Fruit fly (Drosophila melanogaster) whole organism, pupa: ENCODE data around the gene mfas.

Source experiments
- CG12605 ChIP-seq: fragments of 200-800 bp; sonication (Bioruptor generic); IDR thresholded peaks from 2 replicates; pipeline ENCODE4 v1.3.6; 2022; ENCODE audit warnings: missing biosample characterization, missing genetic modification characterization
- CG13204 ChIP-seq: fragments of 200-800 bp; sonication (Bioruptor generic); optimal IDR thresholded peaks from 2 replicates; lab custom pipeline; 2018; ENCODE audit warnings: missing biosample characterization, mild to moderate bottlenecking, missing genetic modification characterization, moderate library complexity
- CG14655 ChIP-seq: fragments of 200-800 bp; sonication (Bioruptor generic); optimal IDR thresholded peaks from 3 replicates; lab custom pipeline; 2017; ENCODE audit warnings: mild to moderate bottlenecking, missing biosample characterization, missing genetic modification reagents, missing genetic modification characterization
- CG17806 ChIP-seq: fragments of 200-800 bp; sonication (Bioruptor generic); optimal IDR thresholded peaks from 2 replicates; lab custom pipeline; 2018; ENCODE audit warnings: missing biosample characterization, mild to moderate bottlenecking, missing genetic modification characterization, moderate library complexity
- CG34367 ChIP-seq: fragments of 200-800 bp; sonication (Bioruptor generic); optimal IDR thresholded peaks from 2 replicates; lab custom pipeline; 2018; ENCODE audit warnings: missing biosample characterization, mild to moderate bottlenecking, missing genetic modification characterization
- CG8301 ChIP-seq: fragments of 200-800 bp; sonication (Bioruptor generic); optimal IDR thresholded peaks from 2 replicates; lab custom pipeline; 2018; ENCODE audit warnings: missing biosample characterization, mild to moderate bottlenecking, missing genetic modification characterization
- CG9948 ChIP-seq: fragments of 200-800 bp; sonication (Bioruptor generic); optimal IDR thresholded peaks from 2 replicates; lab custom pipeline; 2018; ENCODE audit warnings: missing biosample characterization, mild to moderate bottlenecking, missing genetic modification characterization, moderate library complexity
- EcR ChIP-seq: fragments of 200-800 bp; sonication (Bioruptor generic); optimal IDR thresholded peaks from 3 replicates; lab custom pipeline; 2019; ENCODE audit warnings: missing biosample characterization, missing genetic modification characterization, mild to moderate bottlenecking, moderate library complexity, missing genetic modification reagents
- fd96Ca ChIP-seq: fragments of 200-800 bp; sonication (Bioruptor generic); IDR thresholded peaks from 3 replicates; pipeline ENCODE4 v1.3.6; 2022; ENCODE audit warnings: missing biosample characterization, missing genetic modification characterization

DNA sequence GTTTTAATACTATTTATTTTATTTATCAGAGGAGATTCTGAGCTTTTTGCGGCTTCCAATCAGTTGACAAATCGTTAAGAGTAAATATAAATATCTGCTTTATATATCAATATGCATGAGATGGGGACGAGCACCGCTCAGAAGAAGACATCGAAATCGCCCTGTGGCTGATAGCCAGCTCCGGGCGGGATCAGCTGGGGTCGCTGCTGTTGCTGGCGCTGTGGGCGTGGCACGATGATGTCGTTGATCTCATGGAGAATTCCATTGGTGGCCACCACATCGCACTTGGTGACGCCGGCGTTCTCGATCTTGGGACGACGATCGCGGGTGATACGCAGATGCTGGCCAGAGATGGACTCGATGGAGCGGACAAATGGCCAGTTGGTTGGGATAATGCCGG, 8.3 kb downstream of the mfas start:
- TF ChIP-seq CG13204 (GFP tag; lab: Kevin White, UChicago) (no peak), EcR (GFP tag; lab: Kevin White, UChicago) (peak; percentile 79), CG14655 (GFP tag; lab: Kevin White, UChicago) (no peak), CG9948 (tag; lab: Kevin White, UChicago) (no peak), fd96Ca (GFP tag; lab: Robert Waterston, UW) (no peak), CG8301 (tag; lab: Kevin White, UChicago) (no peak), CG12605 (GFP tag; lab: Robert Waterston, UW) (no peak), CG17806 (tag; lab: Kevin White, UChicago) (no peak), CG34367 (tag; lab: Kevin White, UChicago) (no peak)
